Worm (Caenorhabditis elegans) whole organism, L1 larva: ENCODE results near the gene del-9.

Experiments used
- aha-1 ChIP-seq: fragments of 150-350 bp; optimal IDR thresholded peaks from 2 replicates; lab custom pipeline; 2014; ENCODE audit warnings: missing biosample characterization, missing genetic modification characterization
- dpl-1 ChIP-seq, 3 experiments: fragments of 150-350 bp in 2 of 3; sonication (generic microtip) in 1 of 3; optimal IDR thresholded peaks; 2 replicates each; lab custom pipeline; 2014 to 2017; ENCODE audit warnings: missing biosample characterization in 3 of 3, missing genetic modification characterization in 3 of 3, missing genetic modification reagents in 3 of 3
- fkh-10 ChIP-seq: sonication (generic microtip); optimal IDR thresholded peaks from 2 replicates; lab custom pipeline; 2017; ENCODE audit warnings: missing biosample characterization, missing genetic modification reagents, missing genetic modification characterization
- hlh-17 ChIP-seq: fragments of 200-800 bp; sonication (Bioruptor generic); optimal IDR thresholded peaks from 2 replicates; lab custom pipeline; 2018; ENCODE audit warnings: missing genetic modification characterization, mild to moderate bottlenecking, missing compliant biosample characterization, moderate library complexity, borderline replicate concordance
- nhr-77 ChIP-seq: fragments of 150-350 bp; optimal IDR thresholded peaks from 2 replicates; lab custom pipeline; 2014; ENCODE audit warnings: missing biosample characterization, missing genetic modification characterization
- pqm-1 ChIP-seq: sonication (generic microtip); optimal IDR thresholded peaks from 3 replicates; lab custom pipeline; 2017; ENCODE audit warnings: missing biosample characterization, missing genetic modification characterization
- sptf-1 ChIP-seq: fragments of 150-350 bp; optimal IDR thresholded peaks from 2 replicates; lab custom pipeline; 2014; ENCODE audit warnings: missing biosample characterization, missing genetic modification characterization
- swsn-7 ChIP-seq: sonication (generic microtip); optimal IDR thresholded peaks from 2 replicates; lab custom pipeline; 2016; ENCODE audit warnings: missing genetic modification characterization, missing compliant biosample characterization
- vab-15 ChIP-seq: sonication (generic microtip); optimal IDR thresholded peaks from 2 replicates; lab custom pipeline; 2017; ENCODE audit warnings: missing genotype, mild to moderate bottlenecking, missing genetic modification characterization, missing compliant biosample characterization
- ztf-11 ChIP-seq, 2 experiments: sonication (generic microtip); optimal IDR thresholded peaks; 2 replicates each; lab custom pipeline; 2016 to 2017; ENCODE audit warnings: missing genetic modification characterization in 2 of 2, missing biosample characterization in 1 of 2, missing compliant biosample characterization in 1 of 2

DNA sequence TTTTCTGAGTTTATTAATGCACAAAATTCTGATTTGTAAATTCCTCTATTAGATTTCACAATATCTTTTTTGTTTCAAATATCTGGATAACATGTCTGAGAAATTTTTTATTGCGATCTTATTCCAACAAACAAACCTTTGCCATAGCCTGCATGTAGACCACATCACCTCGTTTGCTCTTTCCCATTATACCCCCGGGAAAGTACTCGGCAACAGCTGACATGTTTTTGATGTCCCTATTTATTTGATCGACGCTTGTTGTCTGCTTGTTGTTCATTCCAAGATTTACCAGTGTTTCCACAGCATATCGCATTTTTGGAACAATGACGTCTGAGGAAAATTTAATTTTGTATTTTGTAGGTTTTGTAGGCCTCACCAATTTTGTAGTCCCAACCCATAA, 17.3 kb downstream of the del-9 start:
- TF ChIP-seq nhr-77 (no peak), hlh-17 (GFP tag; lab: Kevin White, UChicago) (no peak), fkh-10 (GFP tag; lab: Kevin White, UChicago) (no peak), swsn-7 (tag; lab: Kevin White, UChicago) (no peak), sptf-1 (no peak), vab-15 (no peak), pqm-1 (tag; lab: Kevin White, UChicago) (no peak), ztf-11 (tag; optimal IDR thresholded peaks at IDR 0.05; lab: Kevin White, UChicago) (no peak), aha-1 (tag; lab: Kevin White, UChicago) (no peak), dpl-1 (GFP tag; optimal IDR thresholded peaks at IDR 0.05; lab: Kevin White, UChicago) (no peak)
